Worm (Caenorhabditis elegans): ENCODE results near the gene K01D12.10.

DNA sequence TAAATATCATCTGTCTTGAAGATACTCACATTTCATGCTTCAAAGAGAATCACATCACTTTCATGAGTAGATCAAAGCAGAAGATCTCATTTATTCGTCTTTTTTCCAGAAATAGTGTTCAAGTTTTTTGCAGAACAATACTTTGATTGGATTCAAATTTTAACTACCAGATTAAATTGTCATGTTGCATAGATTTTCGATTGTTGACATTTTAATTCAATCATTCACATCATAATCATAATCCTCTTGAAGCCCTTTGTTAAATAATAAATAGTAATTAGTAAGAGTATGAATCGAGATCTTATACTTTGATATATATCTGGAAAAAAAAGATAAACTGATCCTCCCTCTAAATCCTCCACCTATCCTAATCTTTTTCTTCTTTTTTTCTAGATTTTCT, 21.8 kb downstream of the K01D12.10 start:
- TF ChIP-seq klf-2 (GFP tag; conservative IDR thresholded peaks at IDR 0.05) (no peak), ref-1 (GFP tag; conservative IDR thresholded peaks at IDR 0.05) (no peak), ztf-29 (GFP tag; IDR thresholded peaks at IDR 0.05) (no peak), med-1 (GFP tag; optimal IDR thresholded peaks at IDR 0.05; ENCODE audit: insufficient read depth) (no peak), flt-1 (GFP tag; IDR thresholded peaks at IDR 0.05) (no peak), cog-1 (tag; optimal IDR thresholded peaks at IDR 0.05) (no peak), T22C8.4 (GFP tag; IDR thresholded peaks at IDR 0.05) (no peak), ztf-23 (GFP tag; IDR thresholded peaks at IDR 0.05) (no peak)
